Worm (Caenorhabditis elegans) whole organism, L4/young adult: Measurements from ENCODE around the gene nhx-4.

Experiments used
- W03F9.2 ChIP-seq: fragments of 150-350 bp; optimal IDR thresholded peaks from 2 replicates; lab custom pipeline; 2014; ENCODE audit warnings: missing biosample characterization, missing genetic modification characterization
- him-1 ChIP-seq: sonication (generic microtip); optimal IDR thresholded peaks from 2 replicates; lab custom pipeline; 2016; ENCODE audit warnings: missing genotype, missing genetic modification reagents, missing genetic modification characterization, missing compliant biosample characterization

ce11 chrX:6946789-6947188, 32.7 kb downstream of the nhx-4 start:
- no peak for TF ChIP-seq W03F9.2
- no peak for TF ChIP-seq him-1 (tag; lab: Kevin White, UChicago)
